Fruit fly (Drosophila melanogaster) whole organism, prepupa: ENCODE data around the gene CG44037.

ENCODE experiments used
- Eip75B ChIP-seq: fragments of 200-800 bp; sonication (Bioruptor generic); optimal IDR thresholded peaks from 3 replicates; lab custom pipeline; 2016; ENCODE audit warnings: missing biosample characterization, missing genetic modification characterization
- Eip93F ChIP-seq: fragments of 200-800 bp; sonication (Bioruptor generic); optimal IDR thresholded peaks from 2 replicates; lab custom pipeline; 2016; ENCODE audit warnings: missing biosample characterization, mild to moderate bottlenecking, missing genetic modification characterization
- Ets96B ChIP-seq: fragments of 200-800 bp; optimal IDR thresholded peaks from 2 replicates; lab custom pipeline; 2019; ENCODE audit warnings: missing biosample characterization, mild to moderate bottlenecking, missing genetic modification characterization, moderate library complexity
- Hr39 ChIP-seq: fragments of 200-800 bp; sonication (Bioruptor generic); optimal IDR thresholded peaks from 2 replicates; lab custom pipeline; 2016; ENCODE audit warnings: missing biosample characterization, missing genetic modification characterization
- Lpt ChIP-seq: fragments of 200-800 bp; sonication (Bioruptor generic); optimal IDR thresholded peaks from 3 replicates; lab custom pipeline; 2016; ENCODE audit warnings: missing biosample characterization, missing genetic modification characterization
- achi ChIP-seq: fragments of 200-800 bp; sonication (Bioruptor generic); optimal IDR thresholded peaks from 3 replicates; lab custom pipeline; 2016; ENCODE audit warnings: missing biosample characterization, missing genetic modification characterization
- acj6 ChIP-seq: fragments of 200-800 bp; sonication (Bioruptor generic); optimal IDR thresholded peaks from 3 replicates; lab custom pipeline; 2016; ENCODE audit warnings: missing biosample characterization, missing genetic modification characterization
- eg ChIP-seq: fragments of 200-800 bp; sonication (Bioruptor generic); IDR thresholded peaks from 3 replicates; pipeline ENCODE4 v1.3.6; 2022; ENCODE audit warnings: missing biosample characterization, missing genetic modification characterization
- fkh ChIP-seq: fragments of 200-800 bp; sonication (Bioruptor generic); optimal IDR thresholded peaks from 3 replicates; lab custom pipeline; 2017; ENCODE audit warnings: missing biosample characterization, mild to moderate bottlenecking, missing genetic modification characterization, moderate library complexity
- pdm3 ChIP-seq: fragments of 200-800 bp; sonication (Bioruptor generic); optimal IDR thresholded peaks from 3 replicates; lab custom pipeline; 2016; ENCODE audit warnings: missing biosample characterization, missing genetic modification characterization
- topi ChIP-seq: fragments of 200-800 bp; sonication (Bioruptor generic); optimal IDR thresholded peaks from 3 replicates; lab custom pipeline; 2016; ENCODE audit warnings: missing biosample characterization, missing genetic modification characterization

dm6 chr3R:12234584-12234983 is 24.0 kb upstream of the CG44037 start, which contains the start of gene Cyp313a5:
- TF ChIP-seq Eip93F (GFP tag; lab: Kevin White, UChicago) (no peak), achi (no peak), acj6 (no peak), Hr39 (GFP tag; lab: Kevin White, UChicago) (no peak), pdm3 (GFP tag; lab: Kevin White, UChicago) (no peak), topi (GFP tag; lab: Kevin White, UChicago) (no peak), Lpt (no peak), Eip75B (GFP tag; lab: Kevin White, UChicago) (no peak), fkh (GFP tag; lab: Kevin White, UChicago) (no peak), Ets96B (tag; lab: Kevin White, UChicago) (no peak), eg (GFP tag; lab: Robert Waterston, UW) (no peak)
